Fruit fly (Drosophila melanogaster): ENCODE data around the gene CG6845.
A peak's percentile ranks its signal among the peaks of the same experiment; 100 is the strongest.

Gene CG6845

dm6 chr3L:145998-146576 is at the start of gene CG6845:
Gene CG6845 (plus strand): TSS chr3L:146433.
- TF ChIP-seq psq (GFP tag; optimal IDR thresholded peaks at IDR 0.05) (no peak), h (GFP tag; optimal IDR thresholded peaks at IDR 0.05) (no peak), Rel (GFP tag; optimal IDR thresholded peaks at IDR 0.05) (no peak), Rel (tag; optimal IDR thresholded peaks at IDR 0.05) (peak; percentile 13), CrebA (GFP tag; optimal IDR thresholded peaks at IDR 0.05; ENCODE audit: borderline replicate concordance) (no peak), fru (GFP tag; optimal IDR thresholded peaks at IDR 0.05) (no peak), brk (GFP tag; optimal IDR thresholded peaks at IDR 0.05) (no peak), Hr78 (GFP tag; optimal IDR thresholded peaks at IDR 0.05) (no peak), Vsx2 (GFP tag; optimal IDR thresholded peaks at IDR 0.05; ENCODE audit: partially characterized antibody) (no peak), GATAd (GFP tag; optimal IDR thresholded peaks at IDR 0.05) (no peak), sage (GFP tag; optimal IDR thresholded peaks at IDR 0.05) (peak; percentile 45), br (GFP tag; optimal IDR thresholded peaks at IDR 0.05) (no peak)

- peak; percentile 95 for TF ChIP-seq Dfd (GFP tag; optimal IDR thresholded peaks at IDR 0.05)
- TF ChIP-seq Hnf4 (GFP tag; optimal IDR thresholded peaks at IDR 0.05) = no peak
Measured at dm6 chr3L:97823-98222, 48.4 kb upstream of the CG6845 start.

dm6 chr3L:98275-98674 is 48.0 kb upstream of the CG6845 start, which contains the start of gene CG12483:
Gene CG12483 (minus strand): TSS chr3L:98375.
- TF ChIP-seq CG9705 (GFP tag; optimal IDR thresholded peaks at IDR 0.05) (no peak), brk (GFP tag; optimal IDR thresholded peaks at IDR 0.05) (no peak), CrebA (GFP tag; optimal IDR thresholded peaks at IDR 0.05; ENCODE audit: borderline replicate concordance) (no peak), Rel (GFP tag; optimal IDR thresholded peaks at IDR 0.05) (no peak), Rel (tag; optimal IDR thresholded peaks at IDR 0.05) (no peak), psq (GFP tag; optimal IDR thresholded peaks at IDR 0.05) (no peak), foxo (GFP tag; optimal IDR thresholded peaks at IDR 0.05) (no peak)

dm6 chr3L:104076-104475 is 42.2 kb upstream of the CG6845 start:
- TF ChIP-seq Mio (GFP tag; optimal IDR thresholded peaks at IDR 0.05) (no peak), dmrt93B (GFP tag; optimal IDR thresholded peaks at IDR 0.05) (no peak), lola (GFP tag; optimal IDR thresholded peaks at IDR 0.05) (no peak), CrebA (GFP tag; optimal IDR thresholded peaks at IDR 0.05; ENCODE audit: borderline replicate concordance) (no peak), Myc (optimal IDR thresholded peaks at IDR 0.05) (no peak), jim (GFP tag; optimal IDR thresholded peaks at IDR 0.05) (no peak), ey (GFP tag; optimal IDR thresholded peaks at IDR 0.05) (no peak), Vsx2 (GFP tag; optimal IDR thresholded peaks at IDR 0.05; ENCODE audit: partially characterized antibody) (no peak)

dm6 chr3L:109058-109457 is 37.2 kb upstream of the CG6845 start:
- TF ChIP-seq foxo (GFP tag; optimal IDR thresholded peaks at IDR 0.05) (no peak), dl (GFP tag; optimal IDR thresholded peaks at IDR 0.05; ENCODE audit: insufficient read depth in 1 of 2, partially characterized antibody in 2 of 2) (no peak), Hr78 (GFP tag; optimal IDR thresholded peaks at IDR 0.05) (no peak), GATAd (GFP tag; optimal IDR thresholded peaks at IDR 0.05) (no peak), CrebA (GFP tag; optimal IDR thresholded peaks at IDR 0.05; ENCODE audit: borderline replicate concordance) (no peak), psq (GFP tag; optimal IDR thresholded peaks at IDR 0.05) (no peak), Dfd (GFP tag; optimal IDR thresholded peaks at IDR 0.05) (no peak)

- TF ChIP-seq Vsx2 (GFP tag; optimal IDR thresholded peaks at IDR 0.05; ENCODE audit: partially characterized antibody) (no peak), Dif (GFP tag; optimal IDR thresholded peaks at IDR 0.05; ENCODE audit: partially characterized antibody) (no peak), Hr83 (GFP tag; optimal IDR thresholded peaks at IDR 0.05; ENCODE audit: poor library complexity, severe bottlenecking) (no peak), woc (GFP tag; optimal IDR thresholded peaks at IDR 0.05) (no peak), lola (GFP tag; optimal IDR thresholded peaks at IDR 0.05) (no peak), ey (GFP tag; optimal IDR thresholded peaks at IDR 0.05) (no peak), dmrt93B (GFP tag; optimal IDR thresholded peaks at IDR 0.05) (no peak), CrebA (GFP tag; optimal IDR thresholded peaks at IDR 0.05; ENCODE audit: borderline replicate concordance) (no peak), N (GFP tag; optimal IDR thresholded peaks at IDR 0.05) (no peak), Jra (GFP tag; optimal IDR thresholded peaks at IDR 0.05) (no peak), dl (GFP tag; optimal IDR thresholded peaks at IDR 0.05; ENCODE audit: insufficient read depth in 1 of 2, partially characterized antibody in 2 of 2) (no peak)
Measured at dm6 chr3L:109936-110335, 36.3 kb upstream of the CG6845 start.

Data from whole organism, wandering third instar larva.